Worm (Caenorhabditis elegans) whole organism, L1 larva: ENCODE results near the gene C34D4.10.

Experiments used
- ceh-63 ChIP-seq: fragments of 200-800 bp; sonication (Bioruptor generic); optimal IDR thresholded peaks from 2 replicates; lab custom pipeline; 2018; ENCODE audit warnings: mild to moderate bottlenecking, missing genetic modification characterization, missing compliant biosample characterization
- ceh-82 ChIP-seq, 3 experiments: fragments of 150-350 bp in 1 of 3; sonication (generic microtip) in 2 of 3; optimal IDR thresholded peaks; 2 replicates each; lab custom pipeline; 2014 to 2017; ENCODE audit warnings: missing biosample characterization in 3 of 3, missing genetic modification characterization in 3 of 3
- dpl-1 ChIP-seq, 3 experiments: fragments of 150-350 bp in 2 of 3; sonication (generic microtip) in 1 of 3; optimal IDR thresholded peaks; 2 replicates each; lab custom pipeline; 2014 to 2017; ENCODE audit warnings: missing biosample characterization in 3 of 3, missing genetic modification characterization in 3 of 3, missing genetic modification reagents in 3 of 3
- isw-1 ChIP-seq: fragments of 200-800 bp; sonication (Bioruptor generic); IDR thresholded peaks from 2 replicates; pipeline ENCODE4 v1.3.6; 2022; ENCODE audit warnings: missing genetic modification characterization, missing compliant biosample characterization
- jun-1 ChIP-seq: fragments of 150-350 bp; optimal IDR thresholded peaks from 2 replicates; lab custom pipeline; 2014; ENCODE audit warnings: missing biosample characterization, missing genetic modification reagents, missing genetic modification characterization
- lin-35 ChIP-seq, 2 experiments: fragments of 150-350 bp; optimal IDR thresholded peaks; 2 replicates each; lab custom pipeline; 2014; ENCODE audit warnings: missing biosample characterization in 2 of 2, missing genetic modification characterization in 2 of 2, missing genetic modification reagents in 2 of 2
- lin-39 ChIP-seq: fragments of 150-350 bp; optimal IDR thresholded peaks from 2 replicates; lab custom pipeline; 2014; ENCODE audit warnings: missing biosample characterization, missing genetic modification reagents, missing genetic modification characterization
- mdl-1 ChIP-seq, 2 experiments: fragments of 150-350 bp; optimal IDR thresholded peaks; 2 replicates each; lab custom pipeline; 2014 to 2017; ENCODE audit warnings: missing biosample characterization in 2 of 2, missing genetic modification characterization in 2 of 2, inconsistent platforms in 1 of 2
- nhr-47 ChIP-seq: sonication (generic microtip); optimal IDR thresholded peaks from 2 replicates; lab custom pipeline; 2016; ENCODE audit warnings: mild to moderate bottlenecking, missing genetic modification characterization, moderate library complexity, missing compliant biosample characterization
- nhr-76 ChIP-seq: sonication (generic microtip); optimal IDR thresholded peaks from 2 replicates; lab custom pipeline; 2017; ENCODE audit warnings: missing biosample characterization, missing genetic modification characterization
- pag-3 ChIP-seq: sonication (generic microtip); optimal IDR thresholded peaks from 2 replicates; lab custom pipeline; 2017; ENCODE audit warnings: missing genetic modification characterization, mild to moderate bottlenecking, missing compliant biosample characterization, antibody characterized with exemption, borderline replicate concordance; ENCODE audit not compliant: insufficient read depth
- unc-98 ChIP-seq: fragments of 200-800 bp; sonication (Bioruptor generic); IDR thresholded peaks from 2 replicates; pipeline ENCODE4 v1.3.6; 2022; ENCODE audit warnings: missing genetic modification characterization, missing compliant biosample characterization
- vab-15 ChIP-seq: sonication (generic microtip); optimal IDR thresholded peaks from 2 replicates; lab custom pipeline; 2017; ENCODE audit warnings: missing genotype, mild to moderate bottlenecking, missing genetic modification characterization, missing compliant biosample characterization

- TF ChIP-seq pag-3 (tag; lab: Kevin White, UChicago) (no peak), lin-39 (no peak), ceh-63 (GFP tag; lab: Kevin White, UChicago) (no peak), ceh-82 (tag; optimal IDR thresholded peaks at IDR 0.05; lab: Kevin White, UChicago) (no peak), nhr-76 (tag; lab: Kevin White, UChicago) (no peak), isw-1 (GFP tag; lab: Robert Waterston, UW) (no peak), lin-35 (GFP tag; optimal IDR thresholded peaks at IDR 0.05; lab: Kevin White, UChicago) (no peak), unc-98 (GFP tag; lab: Robert Waterston, UW) (no peak), dpl-1 (GFP tag; optimal IDR thresholded peaks at IDR 0.05; lab: Kevin White, UChicago) (no peak), mdl-1 (tag; optimal IDR thresholded peaks at IDR 0.05; lab: Kevin White, UChicago) (no peak), jun-1 (no peak), nhr-47 (tag; lab: Kevin White, UChicago) (no peak), vab-15 (tag; lab: Kevin White, UChicago) (no peak)
Measured at ce11 chrIV:7159586-7159985, 38.4 kb upstream of the C34D4.10 start.
